Worm (Caenorhabditis elegans) whole organism, dauer: ENCODE measurements around the gene T03F6.3.

ENCODE experiments used
- unc-62 ChIP-seq: sonication (generic microtip); optimal IDR thresholded peaks from 2 replicates; lab custom pipeline; 2017; ENCODE audit warnings: missing biosample characterization, missing genetic modification reagents, missing genetic modification characterization

The T03F6.3 gene

DNA sequence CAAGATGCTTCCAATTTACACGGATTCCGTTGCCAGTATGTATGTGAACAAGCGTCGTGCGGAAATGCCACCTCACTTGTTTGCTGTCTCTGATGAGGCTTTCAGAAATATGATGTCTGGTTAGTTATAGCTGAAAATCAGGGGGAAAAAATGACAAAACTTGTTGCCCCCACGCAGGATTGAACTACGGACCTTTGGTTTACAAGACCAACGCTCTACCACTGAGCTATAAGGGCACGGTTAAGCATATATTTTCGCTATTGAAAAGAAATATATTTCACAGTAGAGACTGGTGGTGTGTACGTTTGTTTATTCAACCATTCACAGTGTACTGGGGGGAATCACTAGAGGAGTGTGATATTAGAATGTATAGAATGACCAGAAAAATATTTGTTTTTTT is 22.0 kb downstream of the T03F6.3 start:
- TF ChIP-seq unc-62 (GFP tag; lab: Kevin White, UChicago): no peak

DNA sequence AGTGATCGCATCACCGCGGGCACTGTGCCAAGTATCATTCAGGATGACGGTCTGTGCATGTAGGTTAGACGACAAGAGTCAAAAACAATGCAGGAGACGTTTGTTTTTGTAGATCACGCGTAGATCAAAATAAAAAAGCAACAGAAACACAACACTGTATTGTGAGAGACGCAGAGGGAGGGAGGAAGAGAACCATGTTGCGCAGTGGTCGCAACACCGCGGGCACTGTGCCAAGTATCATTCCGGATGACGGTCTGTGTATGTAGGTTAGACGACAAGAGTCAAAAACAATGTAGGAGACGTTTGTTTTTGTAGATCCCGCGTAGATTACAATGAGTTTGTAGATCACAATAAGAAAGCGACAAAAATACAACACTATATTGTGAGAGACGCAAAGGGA is 29.8 kb downstream of the T03F6.3 start:
- no peak for TF ChIP-seq unc-62 (GFP tag; lab: Kevin White, UChicago)

DNA sequence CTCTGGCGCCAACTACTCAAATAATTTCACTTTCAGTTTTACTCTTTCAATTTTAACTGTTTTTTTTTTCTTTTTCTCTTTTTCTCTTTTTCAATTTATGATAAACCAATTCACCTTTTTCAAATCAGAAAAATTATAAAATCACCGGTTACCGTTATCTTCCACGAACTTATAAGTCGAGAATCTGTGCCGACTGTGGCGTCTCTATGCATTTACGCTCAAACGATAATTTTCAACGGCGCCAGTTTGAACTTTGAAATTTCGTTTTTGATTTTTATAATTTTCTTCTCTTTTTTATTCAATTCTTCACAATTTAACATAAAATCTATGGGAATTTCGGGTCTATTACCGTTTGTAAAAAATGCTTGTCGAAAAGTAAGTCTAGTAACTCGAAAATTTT is 34.2 kb downstream of the T03F6.3 start, which contains the start of gene exo-1:
Gene exo-1 (plus strand): TSS at position 101 of the 400 bp plus-strand sequence.
- TF ChIP-seq unc-62 (GFP tag; lab: Kevin White, UChicago): no peak

DNA sequence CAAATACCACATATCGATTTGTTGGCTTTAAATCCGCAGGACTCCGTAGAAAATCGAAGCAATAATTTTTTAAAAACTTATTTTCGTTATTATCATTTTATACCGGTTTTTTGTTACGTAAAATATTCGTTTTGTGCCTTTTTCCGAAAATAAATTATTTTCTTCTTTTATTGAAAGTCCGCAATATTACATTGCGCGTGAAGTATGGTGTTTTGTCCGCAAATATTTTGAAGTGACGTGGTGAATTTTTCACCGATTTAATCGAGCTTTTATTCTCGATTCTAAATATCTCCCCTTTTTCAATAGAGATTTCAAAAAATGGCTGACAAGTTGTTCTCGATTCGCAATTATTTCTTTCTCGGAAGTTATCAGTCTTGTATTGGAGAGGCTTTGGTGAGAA is 36.8 kb downstream of the T03F6.3 start, which contains the start of gene cope-1:
Gene cope-1 (plus strand): TSS at position 229 of the 400 bp plus-strand sequence.
- no peak for TF ChIP-seq unc-62 (GFP tag; lab: Kevin White, UChicago)

ce11 chrIII:13427817-13428216 is 38.6 kb downstream of the T03F6.3 start:
- TF ChIP-seq unc-62 (GFP tag; lab: Kevin White, UChicago): no peak

DNA sequence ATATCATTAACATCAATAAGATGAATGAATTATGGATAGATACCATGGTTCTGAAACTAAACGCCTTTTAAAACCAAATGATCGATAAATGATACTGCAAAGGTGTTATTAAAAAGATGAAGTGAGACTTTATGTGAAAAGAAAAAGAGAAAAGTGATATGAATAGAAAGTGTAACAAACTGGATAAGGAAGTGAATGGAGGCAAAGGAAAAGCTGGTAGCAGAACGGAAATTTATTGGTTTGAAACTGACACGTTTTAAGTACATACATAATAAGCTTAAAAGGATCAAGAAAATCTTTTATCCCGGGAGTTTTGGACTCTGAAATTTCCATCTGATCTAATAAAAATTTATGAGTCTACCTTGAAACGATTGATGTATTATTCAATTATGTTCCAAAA is 40.5 kb downstream of the T03F6.3 start, which contains the start of gene bli-5:
Gene bli-5 (minus strand): TSS at position 101 of the 400 bp plus-strand sequence.
- no peak for TF ChIP-seq unc-62 (GFP tag; lab: Kevin White, UChicago)

DNA sequence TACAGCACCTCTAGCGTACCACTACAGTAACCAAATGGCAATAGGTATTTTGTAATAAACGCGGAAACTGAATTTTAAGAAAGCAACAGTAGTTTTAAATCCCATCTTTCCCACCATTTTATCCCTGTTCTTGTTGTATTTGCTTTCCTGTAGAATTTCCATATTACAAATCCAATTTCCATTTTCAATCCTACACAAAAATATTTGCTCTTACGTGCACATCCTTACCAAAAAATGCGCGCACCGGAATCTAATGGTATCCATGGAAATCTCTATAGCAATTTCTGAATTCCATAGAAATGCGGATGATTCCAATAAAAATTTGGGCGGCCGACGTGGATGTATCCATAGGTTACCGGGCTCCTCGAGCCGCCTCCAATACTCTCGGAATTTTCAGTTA is 41.0 kb downstream of the T03F6.3 start, which contains the start of gene trf-1:
Gene trf-1 (plus strand): TSS at position 301 of the 400 bp plus-strand sequence.
- TF ChIP-seq unc-62 (GFP tag; lab: Kevin White, UChicago): no peak

- no peak for TF ChIP-seq unc-62 (GFP tag; lab: Kevin White, UChicago)
These were observed 45.2 kb downstream of the T03F6.3 start, which contains the start of gene F45G2.7 for ce11 chrIII:13434404-13434803. F45G2.7 (minus strand) TSS chrIII:13434504.

ce11 chrIII:13435570-13435969 is 46.4 kb downstream of the T03F6.3 start, which contains the start of gene F45G2.8:
F45G2.8 (minus strand) TSS chrIII:13435670.
- no peak for TF ChIP-seq unc-62 (GFP tag; lab: Kevin White, UChicago)

DNA sequence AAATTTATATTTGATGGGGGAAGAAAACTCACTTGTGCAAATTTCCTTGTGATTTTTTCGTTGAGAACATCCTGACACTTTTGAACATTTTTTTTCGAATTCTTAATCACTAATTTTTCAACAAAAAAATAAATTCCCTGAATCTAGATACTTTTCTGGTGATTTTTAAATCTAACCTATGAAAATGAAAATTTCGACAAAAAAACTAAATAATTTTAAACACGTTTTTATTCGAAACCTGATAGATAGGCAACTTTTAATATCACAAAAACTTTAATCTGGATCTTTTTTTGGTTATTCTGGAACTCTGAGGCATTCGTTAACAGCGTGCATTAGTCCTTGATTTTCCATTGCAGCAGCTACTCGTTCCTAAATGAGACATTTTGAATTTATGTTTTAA is 47.6 kb downstream of the T03F6.3 start, which contains the start of gene F45G2.9:
Gene F45G2.9 (minus strand): TSS at position 101 of the 400 bp plus-strand sequence.
- no peak for TF ChIP-seq unc-62 (GFP tag; lab: Kevin White, UChicago)

DNA sequence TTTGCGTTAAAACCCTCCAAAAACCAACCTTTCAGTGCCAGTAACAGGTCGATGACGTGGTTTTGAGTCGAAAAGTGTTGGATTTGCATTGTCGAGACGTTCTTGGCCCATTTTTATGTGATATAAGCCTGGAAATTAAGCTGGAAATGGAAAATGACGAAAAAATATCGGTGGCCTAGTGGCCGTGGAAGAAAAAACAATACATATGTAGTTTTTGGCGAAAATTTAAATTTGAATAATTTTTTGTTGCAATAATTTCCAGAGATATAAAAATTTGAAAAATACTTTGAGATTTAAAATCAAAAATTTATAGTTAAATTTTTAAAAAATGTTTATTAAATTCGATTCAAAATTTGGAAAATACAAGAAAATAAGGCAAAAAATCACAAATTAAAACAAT is 50.2 kb downstream of the T03F6.3 start, which contains the start of gene ciao-2B:
Gene ciao-2B (minus strand): TSS at position 130 of the 400 bp plus-strand sequence.
- TF ChIP-seq unc-62 (GFP tag; lab: Kevin White, UChicago): no peak
